Fruit fly (Drosophila melanogaster) whole organism, embryonic: ENCODE measurements around the gene Leash.
A peak's percentile ranks its signal among the peaks of the same experiment; 100 is the strongest.

ENCODE experiments used
- Aef1 ChIP-seq: fragments of 200-800 bp; sonication (Bioruptor generic); IDR thresholded peaks from 3 replicates; pipeline ENCODE4 v1.3.6; 2022; ENCODE audit warnings: missing biosample characterization, missing genetic modification characterization
- Bdp1 ChIP-seq: fragments of 200-800 bp; sonication (Bioruptor generic); optimal IDR thresholded peaks from 3 replicates; lab custom pipeline; 2016; ENCODE audit warnings: missing biosample characterization, missing genetic modification characterization
- CG11456 ChIP-seq: fragments of 200-800 bp; sonication (Bioruptor generic); IDR thresholded peaks from 3 replicates; pipeline ENCODE4 v1.3.6; 2022; ENCODE audit warnings: missing biosample characterization, missing genetic modification characterization
- CG12155 ChIP-seq: fragments of 200-800 bp; sonication (Bioruptor generic); optimal IDR thresholded peaks from 3 replicates; lab custom pipeline; 2016; ENCODE audit warnings: missing biosample characterization, missing genetic modification characterization
- CG12659 ChIP-seq: fragments of 200-800 bp; sonication (Bioruptor generic); optimal IDR thresholded peaks from 3 replicates; lab custom pipeline; 2017; ENCODE audit warnings: mild to moderate bottlenecking, missing biosample characterization, missing genetic modification reagents, missing genetic modification characterization
- CG13775 ChIP-seq: fragments of 200-800 bp; sonication (Bioruptor generic); optimal IDR thresholded peaks from 3 replicates; lab custom pipeline; 2017; ENCODE audit warnings: missing biosample characterization, mild to moderate bottlenecking, missing genetic modification characterization
- CG15269 ChIP-seq: fragments of 200-800 bp; sonication (Bioruptor generic); optimal IDR thresholded peaks from 2 replicates; lab custom pipeline; 2018; ENCODE audit warnings: missing biosample characterization, mild to moderate bottlenecking, missing genetic modification characterization, moderate library complexity
- CG15601 ChIP-seq: fragments of 200-800 bp; sonication (Bioruptor generic); optimal IDR thresholded peaks from 3 replicates; lab custom pipeline; 2019; ENCODE audit warnings: missing biosample characterization, mild to moderate bottlenecking, missing genetic modification characterization, moderate library complexity
- CG1602 ChIP-seq: fragments of 200-800 bp; sonication (Bioruptor generic); optimal IDR thresholded peaks from 3 replicates; lab custom pipeline; 2016; ENCODE audit warnings: missing biosample characterization, missing genetic modification characterization
- CG17359 ChIP-seq: fragments of 200-800 bp; sonication (Bioruptor generic); optimal IDR thresholded peaks from 3 replicates; lab custom pipeline; 2018; ENCODE audit warnings: missing biosample characterization, mild to moderate bottlenecking, missing genetic modification characterization, moderate library complexity
- CG17802 ChIP-seq: fragments of 200-800 bp; sonication (Bioruptor generic); optimal IDR thresholded peaks from 2 replicates; lab custom pipeline; 2018; ENCODE audit warnings: missing biosample characterization, mild to moderate bottlenecking, missing genetic modification characterization, moderate library complexity
- CG30403 ChIP-seq: fragments of 200-800 bp; sonication (Bioruptor generic); optimal IDR thresholded peaks from 3 replicates; lab custom pipeline; 2016; ENCODE audit warnings: missing biosample characterization, missing genetic modification characterization
- CG31365 ChIP-seq: fragments of 200-800 bp; sonication (Bioruptor generic); optimal IDR thresholded peaks from 2 replicates; lab custom pipeline; 2018; ENCODE audit warnings: missing biosample characterization, mild to moderate bottlenecking, missing genetic modification characterization
- CG3163 ChIP-seq: fragments of 200-800 bp; sonication (Bioruptor generic); optimal IDR thresholded peaks from 3 replicates; lab custom pipeline; 2016; ENCODE audit warnings: missing biosample characterization, missing genetic modification characterization
- CG4424 ChIP-seq: fragments of 200-800 bp; sonication (Bioruptor generic); optimal IDR thresholded peaks from 3 replicates; lab custom pipeline; 2016; ENCODE audit warnings: missing biosample characterization, missing genetic modification characterization
- CG4617 ChIP-seq: fragments of 200-800 bp; sonication (Bioruptor generic); optimal IDR thresholded peaks from 3 replicates; lab custom pipeline; 2016; ENCODE audit warnings: missing biosample characterization, missing genetic modification characterization, borderline replicate concordance
- CG4730 ChIP-seq: fragments of 200-800 bp; sonication (Bioruptor generic); IDR thresholded peaks from 2 replicates; pipeline ENCODE4 v1.3.6; 2022; ENCODE audit warnings: missing biosample characterization, missing genetic modification characterization
- CG6175 ChIP-seq: fragments of 200-800 bp; sonication (Bioruptor generic); IDR thresholded peaks from 3 replicates; pipeline ENCODE4 v1.3.6; 2022; ENCODE audit warnings: missing biosample characterization, missing genetic modification characterization
- CG6272 ChIP-seq: fragments of 200-800 bp; sonication (Bioruptor generic); IDR thresholded peaks from 2 replicates; pipeline ENCODE4 v1.3.6; 2022; ENCODE audit warnings: missing biosample characterization, missing genetic modification characterization
- CG6683 ChIP-seq: fragments of 200-800 bp; sonication (Bioruptor generic); optimal IDR thresholded peaks from 2 replicates; lab custom pipeline; 2017; ENCODE audit warnings: missing biosample characterization, mild to moderate bottlenecking, missing genetic modification characterization, missing genetic modification reagents
- CG7786 ChIP-seq: fragments of 200-800 bp; sonication (Bioruptor generic); optimal IDR thresholded peaks from 2 replicates; lab custom pipeline; 2016; ENCODE audit warnings: missing biosample characterization, missing genetic modification characterization
- CG7987 ChIP-seq: fragments of 200-800 bp; sonication (Bioruptor generic); optimal IDR thresholded peaks from 2 replicates; lab custom pipeline; 2018; ENCODE audit warnings: missing biosample characterization, mild to moderate bottlenecking, missing genetic modification characterization, moderate library complexity
- CG8388 ChIP-seq: fragments of 200-800 bp; sonication (Bioruptor generic); optimal IDR thresholded peaks from 2 replicates; lab custom pipeline; 2019; ENCODE audit warnings: missing biosample characterization, mild to moderate bottlenecking, missing genetic modification characterization, moderate library complexity
- CG9817 ChIP-seq: fragments of 200-800 bp; sonication (Bioruptor generic); optimal IDR thresholded peaks from 2 replicates; lab custom pipeline; 2018; ENCODE audit warnings: missing biosample characterization, mild to moderate bottlenecking, missing genetic modification characterization, moderate library complexity
- D ChIP-seq, 2 experiments: fragments of 200-800 bp in 1 of 2; fragments of >200 bp in 1 of 2; sonication (Bioruptor generic) in 1 of 2; optimal IDR thresholded peaks; 2 replicates in 1 of 2; 3 replicates in 1 of 2; lab custom pipeline; 2017; ENCODE audit warnings: mild to moderate bottlenecking in 1 of 2, missing biosample characterization in 1 of 2, missing genetic modification characterization in 1 of 2, missing genetic modification reagents in 1 of 2
- D19B ChIP-seq: fragments of 200-800 bp; sonication (Bioruptor generic); optimal IDR thresholded peaks from 2 replicates; lab custom pipeline; 2017; ENCODE audit warnings: missing biosample characterization, mild to moderate bottlenecking, missing genetic modification characterization
- HLH54F ChIP-seq: fragments of 200-800 bp; sonication (Bioruptor generic); optimal IDR thresholded peaks from 3 replicates; lab custom pipeline; 2016; ENCODE audit warnings: missing biosample characterization, missing genetic modification characterization
- Med ChIP-seq: fragments of 200-800 bp; sonication (Bioruptor generic); peaks from one replicate; lab custom pipeline; 2016; ENCODE audit warnings: missing biosample characterization, missing genetic modification characterization, mild to moderate bottlenecking, inconsistent platforms, moderate library complexity
- Meics ChIP-seq: fragments of 200-800 bp; sonication (Bioruptor generic); optimal IDR thresholded peaks from 2 replicates; lab custom pipeline; 2017; ENCODE audit warnings: missing biosample characterization, mild to moderate bottlenecking, missing genetic modification characterization
- Oaz ChIP-seq: fragments of 200-800 bp; sonication (Bioruptor generic); IDR thresholded peaks from 2 replicates; pipeline ENCODE4 v1.3.6; 2022; ENCODE audit warnings: missing biosample characterization, missing genetic modification characterization
- Oli ChIP-seq: fragments of 200-800 bp; sonication (Bioruptor generic); optimal IDR thresholded peaks from 2 replicates; lab custom pipeline; 2018; ENCODE audit warnings: missing biosample characterization, mild to moderate bottlenecking, missing genetic modification characterization, moderate library complexity
- Opbp ChIP-seq: fragments of 200-800 bp; sonication (Bioruptor generic); IDR thresholded peaks from 3 replicates; pipeline ENCODE4 v1.3.6; 2022; ENCODE audit warnings: missing biosample characterization, missing genetic modification characterization; ENCODE audit not compliant: partially characterized antibody
- Scr ChIP-seq: fragments of 200-800 bp; sonication (Bioruptor generic); IDR thresholded peaks from 2 replicates; pipeline ENCODE4 v1.3.6; 2022; ENCODE audit warnings: missing biosample characterization, missing genetic modification characterization; ENCODE audit not compliant: partially characterized antibody
- Tbp ChIP-seq: fragments of >200 bp; optimal IDR thresholded peaks from 2 replicates; lab custom pipeline; 2018; ENCODE audit warnings: missing biosample characterization, missing genetic modification characterization
- Xrp1 ChIP-seq: fragments of 200-800 bp; sonication (Bioruptor generic); IDR thresholded peaks from 2 replicates; pipeline ENCODE4 v1.3.6; 2022; ENCODE audit warnings: missing biosample characterization, missing genetic modification characterization
- crol ChIP-seq: fragments of 200-800 bp; sonication (Bioruptor generic); IDR thresholded peaks from 2 replicates; pipeline ENCODE4 v1.3.6; 2022; ENCODE audit warnings: missing biosample characterization, missing genetic modification characterization
- ems ChIP-seq: fragments of 200-800 bp; sonication (Bioruptor generic); optimal IDR thresholded peaks from 3 replicates; lab custom pipeline; 2016; ENCODE audit warnings: missing biosample characterization, missing genetic modification characterization
- exex ChIP-seq: fragments of 200-800 bp; sonication (Bioruptor generic); optimal IDR thresholded peaks from 4 replicates; lab custom pipeline; 2018; ENCODE audit warnings: missing biosample characterization, mild to moderate bottlenecking, missing genetic modification characterization, moderate library complexity
- gem ChIP-seq: fragments of 200-800 bp; sonication (Bioruptor generic); optimal IDR thresholded peaks from 2 replicates; lab custom pipeline; 2019; ENCODE audit warnings: missing biosample characterization, mild to moderate bottlenecking, missing genetic modification characterization, moderate library complexity
- gfzf ChIP-seq: fragments of 200-800 bp; sonication (Bioruptor generic); optimal IDR thresholded peaks from 2 replicates; lab custom pipeline; 2016; ENCODE audit warnings: missing biosample characterization, mild to moderate bottlenecking, missing genetic modification characterization, moderate library complexity
- gsb-n ChIP-seq: fragments of 200-800 bp; sonication (Bioruptor generic); optimal IDR thresholded peaks from 3 replicates; lab custom pipeline; 2018; ENCODE audit warnings: missing biosample characterization, mild to moderate bottlenecking, missing genetic modification characterization
- otp ChIP-seq: fragments of 200-800 bp; sonication (Bioruptor generic); IDR thresholded peaks from 3 replicates; pipeline ENCODE4, ENCODE4 v1.3.6; 2022; ENCODE audit warnings: missing biosample characterization, missing genetic modification characterization
- pros ChIP-seq: fragments of 200-800 bp; sonication (Bioruptor generic); optimal IDR thresholded peaks from 3 replicates; lab custom pipeline; 2019; ENCODE audit warnings: missing biosample characterization, mild to moderate bottlenecking, missing genetic modification characterization, moderate library complexity
- row ChIP-seq: fragments of 200-800 bp; sonication (Bioruptor generic); IDR thresholded peaks from 3 replicates; pipeline ENCODE4 v1.3.6; 2022; ENCODE audit warnings: missing biosample characterization, missing genetic modification characterization
- salm ChIP-seq: fragments of 200-800 bp; sonication (Bioruptor generic); optimal IDR thresholded peaks from 2 replicates; lab custom pipeline; 2018; ENCODE audit warnings: missing biosample characterization, mild to moderate bottlenecking, missing genetic modification characterization
- slbo ChIP-seq: fragments of 200-800 bp; sonication (Bioruptor generic); IDR thresholded peaks from 2 replicates; pipeline ENCODE4 v1.3.6; 2022; ENCODE audit warnings: missing biosample characterization, missing genetic modification characterization
- trem ChIP-seq: fragments of 200-800 bp; optimal IDR thresholded peaks from 3 replicates; lab custom pipeline; 2019; ENCODE audit warnings: missing biosample characterization, mild to moderate bottlenecking, missing genetic modification characterization, moderate library complexity
- z ChIP-seq: fragments of 200-800 bp; sonication (Bioruptor generic); IDR thresholded peaks from 3 replicates; pipeline ENCODE4 v1.3.6; 2022; ENCODE audit warnings: missing biosample characterization, missing genetic modification characterization
- zen ChIP-seq: fragments of 200-800 bp; sonication (Bioruptor generic); optimal IDR thresholded peaks from 3 replicates; lab custom pipeline; 2018; ENCODE audit warnings: missing biosample characterization, mild to moderate bottlenecking, missing genetic modification characterization, moderate library complexity

Leash gene

dm6 chr3R:10881824-10882559 lies 3.3 kb upstream of the Leash start, which contains the start of gene Tpc1 (continued):
- TF ChIP-seq HLH54F (GFP tag; lab: Kevin White, UChicago) (peak; percentile 62), Oaz (no peak), Med (GFP tag; lab: Kevin White, UChicago) (peak; percentile 82), Aef1 (0 out of 3 replicates have a peak, but pooled peaks have one; percentile 32), CG31365 (tag; lab: Kevin White, UChicago) (no peak), Scr (peak; percentile 93), CG15601 (peak; percentile 48), CG17802 (tag; lab: Kevin White, UChicago) (no peak), CG7987 (GFP tag; lab: Kevin White, UChicago) (no peak), z (GFP tag; lab: Robert Waterston, UW) (no peak), Oli (tag; lab: Kevin White, UChicago) (no peak), crol (peak; percentile 67), row (GFP tag; lab: Robert Waterston, UW) (peak; percentile 93), D19B (GFP tag; lab: Kevin White, UChicago) (no peak), CG6683 (no peak), CG12659 (GFP tag; lab: Kevin White, UChicago) (peak; percentile 36), CG13775 (peak; percentile 60), CG4424 (GFP tag; lab: Kevin White, UChicago) (no peak), CG8388 (GFP tag; lab: Kevin White, UChicago) (no peak), CG6175 (no peak), gfzf (peak; percentile 35), CG9817 (tag; lab: Kevin White, UChicago) (no peak), CG4730 (no peak), CG1602 (GFP tag; lab: Kevin White, UChicago) (peak; percentile 27), Bdp1 (peak; percentile 37), zen (tag; lab: Kevin White, UChicago) (peak; percentile 48), CG3163 (GFP tag; lab: Kevin White, UChicago) (peak; percentile 7), exex (tag; lab: Kevin White, UChicago) (peak; percentile 16), CG30403 (peak; percentile 57), Xrp1 (GFP tag; lab: Robert Waterston, UW) (no peak), salm (tag; lab: Kevin White, UChicago) (no peak), Opbp (GFP tag; lab: Robert Waterston, UW) (peak; percentile 69), gem (tag; lab: Kevin White, UChicago) (peak; percentile 57), trem (tag; lab: Kevin White, UChicago) (peak; percentile 67), CG17359 (no peak), pros (GFP tag; lab: Kevin White, UChicago) (peak; percentile 90), Meics (GFP tag; lab: Kevin White, UChicago) (peak; percentile 38), CG12155 (GFP tag; lab: Kevin White, UChicago) (peak; percentile 45), slbo (peak; percentile 46; the same call in 1 of the 2 replicates), CG4617 (GFP tag; lab: Kevin White, UChicago) (no peak), ems (GFP tag; lab: Kevin White, UChicago) (peak; percentile 43), CG7786 (GFP tag; lab: Kevin White, UChicago) (peak; percentile 42), gsb-n (tag; lab: Kevin White, UChicago) (no peak), otp (GFP tag; lab: Robert Waterston, UW) (no peak), D (optimal IDR thresholded peaks at IDR 0.05; lab: Kevin White, UChicago) (no peak), D (GFP tag; optimal IDR thresholded peaks at IDR 0.05; lab: Kevin White, UChicago) (no peak), Tbp (GFP tag; lab: Kevin White, UChicago) (no peak), CG6272 (GFP tag; lab: Robert Waterston, UW) (peak; percentile 56; the same call in 1 of the 2 replicates), CG11456 (GFP tag; lab: Robert Waterston, UW) (no peak), CG15269 (tag; lab: Kevin White, UChicago) (peak; percentile 2)
